Worm (Caenorhabditis elegans) whole organism, late embryonic: ENCODE results near the gene ZK1248.5.
A peak's percentile ranks its signal among the peaks of the same experiment; 100 is the strongest.

Source experiments
- C08G9.2 ChIP-seq: sonication (generic microtip); optimal IDR thresholded peaks from 2 replicates; lab custom pipeline; 2016; ENCODE audit warnings: mild to moderate bottlenecking, missing genetic modification characterization, moderate library complexity, missing compliant biosample characterization
- C38D4.7 ChIP-seq: fragments of 200-800 bp; sonication (Bioruptor generic); optimal IDR thresholded peaks from 2 replicates; lab custom pipeline; 2018; ENCODE audit warnings: mild to moderate bottlenecking, missing genetic modification characterization, moderate library complexity, missing compliant biosample characterization
- F13H6.1 ChIP-seq: sonication (generic microtip); optimal IDR thresholded peaks from 2 replicates; lab custom pipeline; 2016; ENCODE audit warnings: missing genetic modification characterization, missing compliant biosample characterization
- K02D7.2 ChIP-seq: sonication (generic microtip); optimal IDR thresholded peaks from 2 replicates; lab custom pipeline; 2017; ENCODE audit warnings: mild to moderate bottlenecking, missing genetic modification characterization, missing compliant biosample characterization
- K09A11.1 ChIP-seq: sonication (generic microtip); optimal IDR thresholded peaks from 2 replicates; lab custom pipeline; 2017; ENCODE audit warnings: antibody characterized with exemption, mild to moderate bottlenecking, missing genetic modification characterization, missing compliant biosample characterization; ENCODE audit not compliant: insufficient read depth
- T23F11.4 ChIP-seq: fragments of 200-800 bp; sonication (Bioruptor generic); optimal IDR thresholded peaks from 2 replicates; lab custom pipeline; 2018; ENCODE audit warnings: mild to moderate bottlenecking, missing genetic modification characterization, missing compliant biosample characterization
- ahr-1 ChIP-seq: sonication (generic microtip); optimal IDR thresholded peaks from 2 replicates; lab custom pipeline; 2016; ENCODE audit warnings: missing genetic modification characterization, missing compliant biosample characterization
- ama-1 ChIP-seq: fragments of 150-350 bp; optimal IDR thresholded peaks from 2 replicates; lab custom pipeline; 2014
- ceh-14 ChIP-seq: sonication (generic microtip); optimal IDR thresholded peaks from 2 replicates; lab custom pipeline; 2016; ENCODE audit warnings: missing genotype, missing genetic modification characterization, missing compliant biosample characterization
- ceh-18 ChIP-seq: sonication (generic microtip); optimal IDR thresholded peaks from 2 replicates; lab custom pipeline; 2016; ENCODE audit warnings: missing genetic modification characterization, missing compliant biosample characterization
- ceh-19 ChIP-seq: fragments of 200-800 bp; sonication (Bioruptor generic); optimal IDR thresholded peaks from 2 replicates; lab custom pipeline; 2018; ENCODE audit warnings: mild to moderate bottlenecking, missing genetic modification characterization, missing compliant biosample characterization
- ceh-2 ChIP-seq: sonication (generic microtip); optimal IDR thresholded peaks from 2 replicates; lab custom pipeline; 2016; ENCODE audit warnings: missing genotype, missing genetic modification characterization, missing compliant biosample characterization
- ceh-22 ChIP-seq: sonication (generic microtip); optimal IDR thresholded peaks from 2 replicates; lab custom pipeline; 2017; ENCODE audit warnings: missing biosample characterization, missing genetic modification characterization
- ceh-24 ChIP-seq: sonication (generic microtip); optimal IDR thresholded peaks from 2 replicates; lab custom pipeline; 2016; ENCODE audit warnings: mild to moderate bottlenecking, missing genetic modification characterization, missing compliant biosample characterization
- ceh-30 ChIP-seq: fragments of 150-350 bp; optimal IDR thresholded peaks from 2 replicates; lab custom pipeline; 2014; ENCODE audit warnings: missing biosample characterization, missing genetic modification characterization
- ceh-34 ChIP-seq: sonication (generic microtip); optimal IDR thresholded peaks from 2 replicates; lab custom pipeline; 2016; ENCODE audit warnings: mild to moderate bottlenecking, missing genetic modification characterization, missing compliant biosample characterization
- ceh-45 ChIP-seq: fragments of 200-800 bp; sonication (Bioruptor generic); IDR thresholded peaks from 2 replicates; pipeline ENCODE4 v1.3.6; 2022; ENCODE audit warnings: missing genetic modification reagents, missing genetic modification characterization, missing compliant biosample characterization
- ceh-48 ChIP-seq: sonication (generic microtip); optimal IDR thresholded peaks from 2 replicates; lab custom pipeline; 2016; ENCODE audit warnings: missing genetic modification characterization, inconsistent platforms, missing compliant biosample characterization
- ceh-6 ChIP-seq: fragments of 200-800 bp; sonication (Bioruptor generic); optimal IDR thresholded peaks from 2 replicates; lab custom pipeline; 2018; ENCODE audit warnings: mild to moderate bottlenecking, missing genetic modification characterization, missing compliant biosample characterization
- ceh-9 ChIP-seq: sonication (generic microtip); optimal IDR thresholded peaks from 2 replicates; lab custom pipeline; 2016; ENCODE audit warnings: mild to moderate bottlenecking, missing genetic modification characterization, inconsistent platforms, missing compliant biosample characterization
- che-1 ChIP-seq: sonication (generic microtip); optimal IDR thresholded peaks from 2 replicates; lab custom pipeline; 2016; ENCODE audit warnings: mild to moderate bottlenecking, missing genetic modification characterization, missing compliant biosample characterization
- dve-1 ChIP-seq: sonication (generic microtip); optimal IDR thresholded peaks from 2 replicates; lab custom pipeline; 2017; ENCODE audit warnings: antibody characterized with exemption, mild to moderate bottlenecking, missing genetic modification characterization, missing compliant biosample characterization
- elt-4 ChIP-seq: sonication (generic microtip); optimal IDR thresholded peaks from 2 replicates; lab custom pipeline; 2016; ENCODE audit warnings: missing genetic modification characterization, missing compliant biosample characterization
- ets-4 ChIP-seq: sonication (generic microtip); optimal IDR thresholded peaks from 2 replicates; lab custom pipeline; 2016; ENCODE audit warnings: missing genetic modification characterization, missing compliant biosample characterization
- eyg-1 ChIP-seq: sonication (generic microtip); optimal IDR thresholded peaks from 2 replicates; lab custom pipeline; 2016; ENCODE audit warnings: missing genotype, missing genetic modification characterization, missing compliant biosample characterization
- fax-1 ChIP-seq: sonication (generic microtip); optimal IDR thresholded peaks from 2 replicates; lab custom pipeline; 2016; ENCODE audit warnings: missing genotype, missing genetic modification characterization, missing compliant biosample characterization
- fkh-10 ChIP-seq: fragments of 150-350 bp; optimal IDR thresholded peaks from 2 replicates; lab custom pipeline; 2014; ENCODE audit warnings: missing biosample characterization, missing genetic modification reagents, missing genetic modification characterization
- hlh-30 ChIP-seq: sonication (generic microtip); optimal IDR thresholded peaks from 2 replicates; lab custom pipeline; 2017; ENCODE audit warnings: antibody characterized with exemption, missing genetic modification characterization, missing compliant biosample characterization; ENCODE audit not compliant: insufficient read depth
- hlh-8 ChIP-seq: sonication (generic microtip); optimal IDR thresholded peaks from 2 replicates; lab custom pipeline; 2016; ENCODE audit warnings: missing genotype, missing genetic modification characterization, missing compliant biosample characterization
- lim-6 ChIP-seq: sonication (generic microtip); optimal IDR thresholded peaks from 2 replicates; lab custom pipeline; 2016; ENCODE audit warnings: missing genetic modification characterization, missing compliant biosample characterization
- mec-3 ChIP-seq: sonication (generic microtip); optimal IDR thresholded peaks from 2 replicates; lab custom pipeline; 2016; ENCODE audit warnings: borderline replicate concordance, missing genetic modification characterization, missing compliant biosample characterization
- nfya-1 ChIP-seq: sonication (generic microtip); optimal IDR thresholded peaks from 2 replicates; lab custom pipeline; 2017; ENCODE audit warnings: missing genetic modification characterization, mild to moderate bottlenecking, missing compliant biosample characterization, antibody characterized with exemption, moderate library complexity
- nhr-11 ChIP-seq: fragments of 150-350 bp; optimal IDR thresholded peaks from 2 replicates; lab custom pipeline; 2014; ENCODE audit warnings: missing biosample characterization, missing genetic modification characterization
- odd-2 ChIP-seq: sonication (generic microtip); optimal IDR thresholded peaks from 2 replicates; lab custom pipeline; 2017; ENCODE audit warnings: antibody characterized with exemption, mild to moderate bottlenecking, missing genetic modification characterization, missing compliant biosample characterization
- pat-9 ChIP-seq: fragments of 200-800 bp; sonication (Bioruptor generic); optimal IDR thresholded peaks from 2 replicates; lab custom pipeline; 2018; ENCODE audit warnings: mild to moderate bottlenecking, missing genetic modification characterization, moderate library complexity, missing compliant biosample characterization
- pha-2 ChIP-seq: sonication (generic microtip); optimal IDR thresholded peaks from 2 replicates; lab custom pipeline; 2017; ENCODE audit warnings: mild to moderate bottlenecking, missing genetic modification characterization, missing compliant biosample characterization
- ref-2 ChIP-seq: sonication (generic microtip); optimal IDR thresholded peaks from 2 replicates; lab custom pipeline; 2016; ENCODE audit warnings: missing genetic modification characterization, missing compliant biosample characterization
- sdc-2 ChIP-seq: sonication (generic microtip); optimal IDR thresholded peaks from 2 replicates; lab custom pipeline; 2016; ENCODE audit warnings: missing genotype, missing genetic modification characterization, missing compliant biosample characterization
- sox-2 ChIP-seq: fragments of 200-800 bp; sonication (Bioruptor generic); IDR thresholded peaks from 2 replicates; pipeline ENCODE4 v1.3.6; 2022; ENCODE audit warnings: missing genetic modification reagents, missing genetic modification characterization, missing compliant biosample characterization
- sox-4 ChIP-seq: sonication (generic microtip); optimal IDR thresholded peaks from 2 replicates; lab custom pipeline; 2017; ENCODE audit warnings: mild to moderate bottlenecking, missing genetic modification characterization, inconsistent platforms, missing compliant biosample characterization
- syd-9 ChIP-seq: sonication (generic microtip); optimal IDR thresholded peaks from 2 replicates; lab custom pipeline; 2016; ENCODE audit warnings: mild to moderate bottlenecking, missing genetic modification characterization, moderate library complexity, missing compliant biosample characterization
- ttx-3 ChIP-seq: sonication (generic microtip); optimal IDR thresholded peaks from 2 replicates; lab custom pipeline; 2016; ENCODE audit warnings: missing genetic modification reagents, missing genetic modification characterization, missing compliant biosample characterization
- unc-3 ChIP-seq, 2 experiments: fragments of 200-800 bp in 1 of 2; sonication (Bioruptor generic) in 1 of 2; sonication (generic microtip) in 1 of 2; conservative IDR thresholded peaks in 1 of 2; optimal IDR thresholded peaks in 1 of 2; 2 replicates each; pipeline versions ENCODE4 v1.3.6 to Lab custom; 2016 to 2022; ENCODE audit warnings: missing compliant biosample characterization in 2 of 2, missing genetic modification characterization in 2 of 2, missing genetic modification reagents in 1 of 2
- unc-42 ChIP-seq: sonication (generic microtip); optimal IDR thresholded peaks from 2 replicates; lab custom pipeline; 2016; ENCODE audit warnings: missing genotype, missing genetic modification characterization, missing compliant biosample characterization
- unc-55 ChIP-seq: sonication (generic microtip); optimal IDR thresholded peaks from 2 replicates; lab custom pipeline; 2017; ENCODE audit warnings: missing biosample characterization, missing genetic modification reagents, missing genetic modification characterization
- unc-86 ChIP-seq: sonication (generic microtip); optimal IDR thresholded peaks from 2 replicates; lab custom pipeline; 2016; ENCODE audit warnings: missing genetic modification characterization, missing compliant biosample characterization
- ztf-16 ChIP-seq: sonication (generic microtip); optimal IDR thresholded peaks from 2 replicates; lab custom pipeline; 2017; ENCODE audit warnings: missing genetic modification characterization, missing compliant biosample characterization

ZK1248.5 gene

DNA sequence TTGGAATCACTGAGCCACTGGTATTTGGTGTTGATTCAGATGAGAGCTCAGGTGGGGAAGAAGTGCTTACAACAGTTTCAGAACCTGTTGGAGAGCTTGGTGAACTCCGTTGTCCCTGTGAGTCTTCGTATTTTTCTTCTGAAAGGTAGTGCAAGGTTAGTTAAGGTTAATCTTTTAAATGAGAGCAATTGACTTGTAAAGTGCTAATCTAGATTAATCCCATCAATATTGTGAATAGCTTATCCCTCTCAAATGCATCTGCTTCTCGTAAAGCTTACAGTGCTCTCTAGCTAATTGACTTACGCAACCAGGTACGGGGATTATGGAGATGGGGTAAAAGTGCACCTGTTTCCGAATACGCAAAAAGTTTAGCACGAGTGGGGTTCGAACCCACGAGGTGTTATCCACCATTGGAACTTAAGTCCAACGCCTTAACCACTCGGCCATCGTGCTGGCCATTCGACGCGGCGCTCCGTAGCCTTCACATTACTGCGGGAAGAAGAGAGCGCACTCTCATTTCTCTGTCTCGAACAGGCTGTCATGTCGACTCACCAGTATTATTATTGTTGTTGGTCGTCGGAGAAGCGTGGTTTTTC lies 37.7 kb upstream of the ZK1248.5 start (continued):
- TF ChIP-seq pha-2 (tag; lab: Kevin White, UChicago) (no peak), hlh-8 (no peak), ets-4 (tag; lab: Kevin White, UChicago) (no peak), ztf-16 (tag; lab: Kevin White, UChicago) (peak; percentile 28), unc-3 (GFP tag; conservative IDR thresholded peaks at IDR 0.05; lab: Robert Waterston, UW) (peak; percentile 21; the same call in 1 of the 2 replicates), unc-3 (tag; optimal IDR thresholded peaks at IDR 0.05; lab: Kevin White, UChicago) (no peak), odd-2 (no peak), dve-1 (tag; lab: Kevin White, UChicago) (peak; percentile 66), ceh-48 (tag; lab: Kevin White, UChicago) (peak; percentile 33), unc-55 (GFP tag; lab: Kevin White, UChicago) (no peak), ceh-9 (tag; lab: Kevin White, UChicago) (no peak), fkh-10 (no peak), sox-2 (GFP tag; lab: Robert Waterston, UW) (no peak; the same call in 1 of the 2 replicates), nhr-11 (tag; lab: Kevin White, UChicago) (no peak), che-1 (tag; lab: Kevin White, UChicago) (peak; percentile 70), ref-2 (tag; lab: Kevin White, UChicago) (peak; percentile 59), unc-86 (tag; lab: Kevin White, UChicago) (no peak), ceh-34 (tag; lab: Kevin White, UChicago) (peak; percentile 31), C08G9.2 (tag; lab: Kevin White, UChicago) (peak; percentile 47), ceh-19 (no peak), hlh-30 (tag; lab: Kevin White, UChicago) (peak; percentile 39), ceh-22 (tag; lab: Kevin White, UChicago) (no peak), ahr-1 (tag; lab: Kevin White, UChicago) (no peak), sdc-2 (tag; lab: Kevin White, UChicago) (peak; percentile 48), unc-42 (tag; lab: Kevin White, UChicago) (peak; percentile 30), syd-9 (tag; lab: Kevin White, UChicago) (peak; percentile 35), K02D7.2 (no peak), ceh-18 (tag; lab: Kevin White, UChicago) (peak; percentile 37), elt-4 (tag; lab: Kevin White, UChicago) (no peak), C38D4.7 (GFP tag; lab: Kevin White, UChicago) (peak; percentile 60), pat-9 (tag; lab: Kevin White, UChicago) (peak; percentile 53), fax-1 (tag; lab: Kevin White, UChicago) (peak; percentile 38), mec-3 (tag; lab: Kevin White, UChicago) (no peak), K09A11.1 (tag; lab: Kevin White, UChicago) (no peak), eyg-1 (tag; lab: Kevin White, UChicago) (peak; percentile 43), T23F11.4 (GFP tag; lab: Kevin White, UChicago) (peak; percentile 51), ceh-14 (peak; percentile 26), ama-1 (lab: Kevin White, UChicago) (no peak), F13H6.1 (tag; lab: Kevin White, UChicago) (no peak), sox-4 (tag; lab: Kevin White, UChicago) (peak; percentile 56), ceh-24 (peak; percentile 8), nfya-1 (peak; percentile 23)

DNA sequence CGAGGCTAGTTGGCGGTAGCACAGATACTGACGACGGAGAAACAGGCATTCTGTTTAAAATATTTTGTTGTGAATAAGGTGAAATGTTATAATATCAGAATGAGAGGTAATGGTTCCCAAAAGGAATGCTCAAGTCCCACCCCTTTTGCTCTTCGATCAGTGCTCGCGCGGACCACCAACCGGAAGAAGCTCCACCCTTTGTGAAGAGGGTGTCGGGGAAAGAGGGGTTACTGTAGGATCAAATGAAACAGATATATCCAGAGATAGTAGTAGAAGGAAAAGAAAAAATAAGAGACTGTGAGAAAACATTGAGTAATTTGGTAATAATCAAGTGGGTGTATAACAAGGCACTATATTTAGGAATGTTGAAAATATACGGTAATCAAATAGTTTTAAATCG lies 36.2 kb upstream of the ZK1248.5 start, which contains the start of the genes dmd-5 and F10C1.1:
dmd-5 (minus strand) TSS at position 101 of the 400 bp plus-strand sequence.
F10C1.1 (plus strand) TSS at position 110 of the 400 bp plus-strand sequence.
- TF ChIP-seq lim-6 = no peak
- TF ChIP-seq ttx-3 (tag; lab: Kevin White, UChicago) = no peak
- TF ChIP-seq ceh-6 (GFP tag; lab: Kevin White, UChicago) = no peak
- no peak for TF ChIP-seq eyg-1 (tag; lab: Kevin White, UChicago)
- TF ChIP-seq sox-2 (GFP tag; lab: Robert Waterston, UW) = no peak
- no peak for TF ChIP-seq ceh-24
- TF ChIP-seq ceh-2 (tag; lab: Kevin White, UChicago) = no peak
- no peak for TF ChIP-seq ets-4 (tag; lab: Kevin White, UChicago)
- TF ChIP-seq elt-4 (tag; lab: Kevin White, UChicago) = no peak
- no peak for TF ChIP-seq ceh-45 (GFP tag; lab: Robert Waterston, UW)
- no peak for TF ChIP-seq hlh-8
- no peak for TF ChIP-seq C08G9.2 (tag; lab: Kevin White, UChicago)
- no peak for TF ChIP-seq K09A11.1 (tag; lab: Kevin White, UChicago)
- no peak for TF ChIP-seq unc-3 (GFP tag; conservative IDR thresholded peaks at IDR 0.05; lab: Robert Waterston, UW)
- TF ChIP-seq unc-3 (tag; optimal IDR thresholded peaks at IDR 0.05; lab: Kevin White, UChicago) = no peak
- no peak for TF ChIP-seq sox-4 (tag; lab: Kevin White, UChicago)
- no peak for TF ChIP-seq ceh-30 (tag; lab: Kevin White, UChicago)
